Fruit fly (Drosophila melanogaster) whole organism, embryonic: ENCODE data around the gene CG32639.
A peak's percentile ranks its signal among the peaks of the same experiment; 100 is the strongest.

ENCODE experiments used
- Blimp-1 ChIP-seq: fragments of 200-800 bp; sonication (Bioruptor generic); optimal IDR thresholded peaks from 3 replicates; lab custom pipeline; 2018; ENCODE audit warnings: missing biosample characterization, missing genetic modification characterization, mild to moderate bottlenecking, moderate library complexity, missing genetic modification reagents
- CG1024 ChIP-seq: fragments of 200-800 bp; sonication (Bioruptor generic); IDR thresholded peaks from 2 replicates; pipeline ENCODE4 v1.3.6; 2022; ENCODE audit warnings: missing biosample characterization, missing genetic modification characterization
- CG10366 ChIP-seq: fragments of 200-800 bp; sonication (Bioruptor generic); IDR thresholded peaks from 2 replicates; pipeline ENCODE4 v1.3.6; 2022; ENCODE audit warnings: missing biosample characterization, missing genetic modification characterization
- CG10654 ChIP-seq: fragments of 200-800 bp; sonication (Bioruptor generic); optimal IDR thresholded peaks from 2 replicates; lab custom pipeline; 2016; ENCODE audit warnings: missing biosample characterization, missing genetic modification characterization
- CG10959 ChIP-seq: fragments of 200-800 bp; sonication (Bioruptor generic); IDR thresholded peaks from 2 replicates; pipeline ENCODE4 v1.3.6; 2022; ENCODE audit warnings: missing biosample characterization, missing genetic modification characterization
- CG11696 ChIP-seq: fragments of 200-800 bp; sonication (Bioruptor generic); IDR thresholded peaks from 2 replicates; pipeline ENCODE4 v1.3.6; 2022; ENCODE audit warnings: missing biosample characterization, missing genetic modification characterization
- CG12391 ChIP-seq: fragments of 200-800 bp; sonication (Bioruptor generic); optimal IDR thresholded peaks from 3 replicates; lab custom pipeline; 2018; ENCODE audit warnings: missing biosample characterization, mild to moderate bottlenecking, missing genetic modification characterization, moderate library complexity
- CG13424 ChIP-seq: fragments of 200-800 bp; sonication (Bioruptor generic); optimal IDR thresholded peaks from 2 replicates; lab custom pipeline; 2019; ENCODE audit warnings: missing biosample characterization, mild to moderate bottlenecking, missing genetic modification characterization, moderate library complexity
- CG14710 ChIP-seq: fragments of 200-800 bp; sonication (Bioruptor generic); optimal IDR thresholded peaks from 3 replicates; lab custom pipeline; 2019; ENCODE audit warnings: missing biosample characterization, mild to moderate bottlenecking, missing genetic modification characterization, moderate library complexity
- CG17328 ChIP-seq: fragments of 200-800 bp; sonication (Bioruptor generic); IDR thresholded peaks from 2 replicates; pipeline ENCODE4 v1.3.6; 2022; ENCODE audit warnings: missing biosample characterization, missing genetic modification characterization
- CG17359 ChIP-seq: fragments of 200-800 bp; sonication (Bioruptor generic); optimal IDR thresholded peaks from 3 replicates; lab custom pipeline; 2018; ENCODE audit warnings: missing biosample characterization, mild to moderate bottlenecking, missing genetic modification characterization, moderate library complexity
- CG18262 ChIP-seq: fragments of 200-800 bp; optimal IDR thresholded peaks from 3 replicates; lab custom pipeline; 2019; ENCODE audit warnings: missing biosample characterization, mild to moderate bottlenecking, missing genetic modification characterization, moderate library complexity
- CG2712 ChIP-seq: fragments of 200-800 bp; optimal IDR thresholded peaks from 3 replicates; lab custom pipeline; 2019; ENCODE audit warnings: missing biosample characterization, mild to moderate bottlenecking, missing genetic modification characterization, moderate library complexity
- CG30020 ChIP-seq: fragments of 200-800 bp; optimal IDR thresholded peaks from 2 replicates; lab custom pipeline; 2019; ENCODE audit warnings: missing biosample characterization, mild to moderate bottlenecking, missing genetic modification characterization, moderate library complexity
- CG30431 ChIP-seq: fragments of 200-800 bp; sonication (Bioruptor generic); optimal IDR thresholded peaks from 2 replicates; lab custom pipeline; 2017; ENCODE audit warnings: missing biosample characterization, missing genetic modification characterization
- CG7839 ChIP-seq: fragments of 200-800 bp; sonication (Bioruptor generic); optimal IDR thresholded peaks from 3 replicates; lab custom pipeline; 2018; ENCODE audit warnings: missing biosample characterization, mild to moderate bottlenecking, missing genetic modification characterization, moderate library complexity
- CG8388 ChIP-seq: fragments of 200-800 bp; sonication (Bioruptor generic); optimal IDR thresholded peaks from 2 replicates; lab custom pipeline; 2019; ENCODE audit warnings: missing biosample characterization, mild to moderate bottlenecking, missing genetic modification characterization, moderate library complexity
- CG8924 ChIP-seq: fragments of 200-800 bp; optimal IDR thresholded peaks from 3 replicates; lab custom pipeline; 2019; ENCODE audit warnings: missing biosample characterization, mild to moderate bottlenecking, missing genetic modification characterization, moderate library complexity
- CG8944 ChIP-seq: fragments of 200-800 bp; sonication (Bioruptor generic); optimal IDR thresholded peaks from 3 replicates; lab custom pipeline; 2016; ENCODE audit warnings: missing biosample characterization, missing genetic modification characterization
- CG9932 ChIP-seq: fragments of 200-800 bp; sonication (Bioruptor generic); IDR thresholded peaks from 2 replicates; pipeline ENCODE4 v1.3.6; 2022; ENCODE audit warnings: missing biosample characterization, missing genetic modification characterization
- D19A ChIP-seq: fragments of 200-800 bp; optimal IDR thresholded peaks from 3 replicates; lab custom pipeline; 2019; ENCODE audit warnings: missing biosample characterization, mild to moderate bottlenecking, missing genetic modification characterization, moderate library complexity
- Dip2 ChIP-seq: fragments of 200-800 bp; sonication (Bioruptor generic); IDR thresholded peaks from 2 replicates; pipeline ENCODE4 v1.3.6; 2022; ENCODE audit warnings: missing biosample characterization, missing genetic modification characterization
- Elba2 ChIP-seq: fragments of 200-800 bp; sonication (Bioruptor generic); optimal IDR thresholded peaks from 3 replicates; lab custom pipeline; 2016; ENCODE audit warnings: missing biosample characterization, missing genetic modification characterization
- Hey ChIP-seq: fragments of 200-800 bp; sonication (Bioruptor generic); optimal IDR thresholded peaks from 3 replicates; lab custom pipeline; 2018; ENCODE audit warnings: missing biosample characterization, mild to moderate bottlenecking, missing genetic modification characterization
- HmgD ChIP-seq: fragments of 200-800 bp; sonication (Bioruptor generic); optimal IDR thresholded peaks from 3 replicates; lab custom pipeline; 2016; ENCODE audit warnings: missing biosample characterization, missing genetic modification characterization
- Med ChIP-seq: fragments of 200-800 bp; sonication (Bioruptor generic); peaks from one replicate; lab custom pipeline; 2016; ENCODE audit warnings: missing biosample characterization, missing genetic modification characterization, mild to moderate bottlenecking, inconsistent platforms, moderate library complexity
- Xrp1 ChIP-seq: fragments of 200-800 bp; sonication (Bioruptor generic); IDR thresholded peaks from 2 replicates; pipeline ENCODE4 v1.3.6; 2022; ENCODE audit warnings: missing biosample characterization, missing genetic modification characterization
- bsh ChIP-seq, 2 experiments: fragments of 200-800 bp; sonication (Bioruptor generic); optimal IDR thresholded peaks; 2 replicates each; lab custom pipeline; 2017 to 2018; ENCODE audit warnings: mild to moderate bottlenecking in 2 of 2, missing biosample characterization in 2 of 2, missing genetic modification characterization in 2 of 2, moderate library complexity in 1 of 2
- chn ChIP-seq: fragments of 200-800 bp; sonication (Bioruptor generic); optimal IDR thresholded peaks from 2 replicates; lab custom pipeline; 2016; ENCODE audit warnings: missing biosample characterization, missing genetic modification characterization
- ci ChIP-seq: fragments of 200-800 bp; sonication (Bioruptor generic); IDR thresholded peaks from 3 replicates; pipeline ENCODE4 v1.3.6; 2022; ENCODE audit warnings: missing biosample characterization, missing genetic modification characterization
- fru ChIP-seq: fragments of >200 bp; optimal IDR thresholded peaks from 2 replicates; lab custom pipeline; 2017
- grn ChIP-seq: fragments of 200-800 bp; sonication (Bioruptor generic); optimal IDR thresholded peaks from 3 replicates; lab custom pipeline; 2017; ENCODE audit warnings: missing biosample characterization, missing genetic modification characterization
- nerfin-2 ChIP-seq: fragments of 200-800 bp; sonication (Bioruptor generic); IDR thresholded peaks from 2 replicates; pipeline ENCODE4 v1.3.6; 2022; ENCODE audit warnings: missing biosample characterization, missing genetic modification characterization; ENCODE audit not compliant: partially characterized antibody
- nmo ChIP-seq: fragments of 200-800 bp; sonication (Bioruptor generic); optimal IDR thresholded peaks from 2 replicates; lab custom pipeline; 2018; ENCODE audit warnings: missing biosample characterization, mild to moderate bottlenecking, missing genetic modification characterization, moderate library complexity
- peb ChIP-seq: fragments of 200-800 bp; sonication (Bioruptor generic); IDR thresholded peaks from 2 replicates; pipeline ENCODE4 v1.3.6; 2022; ENCODE audit warnings: missing biosample characterization, missing genetic modification characterization
- pfk ChIP-seq: fragments of 200-800 bp; sonication (Bioruptor generic); optimal IDR thresholded peaks from 2 replicates; lab custom pipeline; 2018; ENCODE audit warnings: missing biosample characterization, mild to moderate bottlenecking, missing genetic modification characterization, moderate library complexity
- prd ChIP-seq, 3 experiments: fragments of >200 bp in 2 of 3; fragments of 200-800 bp in 1 of 3; sonication (Bioruptor generic) in 1 of 3; optimal IDR thresholded peaks in 2 of 3; IDR thresholded peaks in 1 of 3; 2 replicates in 2 of 3; 3 replicates in 1 of 3; pipeline versions ENCODE4 v1.3.6 to Lab custom; 2017 to 2022; ENCODE audit warnings: missing biosample characterization in 1 of 3, missing genetic modification characterization in 1 of 3
- psq ChIP-seq: fragments of 200-800 bp; sonication (Bioruptor generic); optimal IDR thresholded peaks from 2 replicates; lab custom pipeline; 2017; ENCODE audit warnings: missing biosample characterization, missing genetic modification characterization
- ro ChIP-seq: fragments of 200-800 bp; sonication (Bioruptor generic); IDR thresholded peaks from 2 replicates; pipeline ENCODE4 v1.3.6; 2022; ENCODE audit warnings: missing biosample characterization, missing genetic modification characterization
- sima ChIP-seq: fragments of 200-800 bp; sonication (Bioruptor generic); optimal IDR thresholded peaks from 2 replicates; lab custom pipeline; 2016; ENCODE audit warnings: missing biosample characterization, missing genetic modification characterization
- stc ChIP-seq: fragments of 200-800 bp; sonication (Bioruptor generic); IDR thresholded peaks from 2 replicates; pipeline ENCODE4 v1.3.6; 2022; ENCODE audit warnings: missing biosample characterization, missing genetic modification characterization
- tll ChIP-seq, 2 experiments: fragments of 200-800 bp in 1 of 2; fragments of >200 bp in 1 of 2; sonication (Bioruptor generic) in 1 of 2; optimal IDR thresholded peaks; 2 replicates each; lab custom pipeline; 2017 to 2019; ENCODE audit warnings: missing biosample characterization in 2 of 2, missing genetic modification characterization in 2 of 2, mild to moderate bottlenecking in 1 of 2, moderate library complexity in 1 of 2
- tna ChIP-seq: fragments of 200-800 bp; sonication (Bioruptor generic); IDR thresholded peaks from 2 replicates; pipeline ENCODE4 v1.3.6; 2022; ENCODE audit warnings: missing biosample characterization, missing genetic modification characterization; ENCODE audit not compliant: partially characterized antibody
- trem ChIP-seq: fragments of 200-800 bp; optimal IDR thresholded peaks from 3 replicates; lab custom pipeline; 2019; ENCODE audit warnings: missing biosample characterization, mild to moderate bottlenecking, missing genetic modification characterization, moderate library complexity
- unc-4 ChIP-seq: fragments of 200-800 bp; sonication (Bioruptor generic); IDR thresholded peaks from 2 replicates; pipeline ENCODE4 v1.3.6; 2022; ENCODE audit warnings: missing biosample characterization, missing genetic modification characterization; ENCODE audit not compliant: partially characterized antibody
- vnd ChIP-seq: fragments of 200-800 bp; sonication (Bioruptor generic); IDR thresholded peaks from 3 replicates; pipeline ENCODE4 v1.3.6; 2022; ENCODE audit warnings: missing biosample characterization, missing genetic modification characterization; ENCODE audit not compliant: partially characterized antibody
- vvl ChIP-seq: fragments of 200-800 bp; sonication (Bioruptor generic); IDR thresholded peaks from 2 replicates; pipeline ENCODE4 v1.3.6; 2022; ENCODE audit warnings: missing biosample characterization, missing genetic modification characterization
- wdn ChIP-seq: fragments of 200-800 bp; sonication (Bioruptor generic); IDR thresholded peaks from 2 replicates; pipeline ENCODE4 v1.3.6; 2022; ENCODE audit warnings: missing biosample characterization, missing genetic modification characterization
- zfh1 ChIP-seq: fragments of 200-800 bp; sonication (Bioruptor generic); IDR thresholded peaks from 3 replicates; pipeline ENCODE4 v1.3.6; 2022; ENCODE audit warnings: missing biosample characterization, missing genetic modification characterization

The CG32639 gene

dm6 chrX:13273417-13273816 lies 37.1 kb upstream of the CG32639 start (continued):
- TF ChIP-seq nerfin-2 (no peak), chn (no peak), psq (no peak), vvl (GFP tag; lab: Robert Waterston, UW) (0 out of 2 replicates have a peak, but pooled peaks have one; percentile 36), fru (lab: Kevin White, UChicago) (no peak), CG10654 (GFP tag; lab: Kevin White, UChicago) (no peak), CG10959 (no peak), prd (optimal IDR thresholded peaks at IDR 0.05; lab: Kevin White, UChicago) (no peak), prd (GFP tag; IDR thresholded peaks at IDR 0.05; lab: Robert Waterston, UW) (0 out of 3 replicates have a peak, but pooled peaks have one; percentile 36), CG9932 (GFP tag; lab: Robert Waterston, UW) (peak; percentile 44), CG10366 (GFP tag; lab: Robert Waterston, UW) (peak; percentile 36), CG1024 (no peak), wdn (GFP tag; lab: Robert Waterston, UW) (0 out of 2 replicates have a peak, but pooled peaks have one; percentile 6), peb (no peak)
- TF ChIP-seq, all 482 proteins: peak for 39

- TF ChIP-seq D19A (tag; lab: Kevin White, UChicago) (peak; percentile 3), CG11696 (GFP tag; lab: Robert Waterston, UW) (no peak), CG17328 (GFP tag; lab: Robert Waterston, UW) (0 out of 2 replicates have a peak, but pooled peaks have one; percentile 24), Med (GFP tag; lab: Kevin White, UChicago) (peak; percentile 59), tna (GFP tag; lab: Robert Waterston, UW) (no peak), CG8924 (peak; percentile 1), ro (no peak), HmgD (GFP tag; lab: Kevin White, UChicago) (no peak), vvl (GFP tag; lab: Robert Waterston, UW) (peak; percentile 17; the same call in 1 of the 2 replicates), Dip2 (no peak), stc (no peak), psq (peak; percentile 34), CG8944 (no peak), CG30020 (tag; lab: Kevin White, UChicago) (no peak), nmo (GFP tag; lab: Kevin White, UChicago) (peak; percentile 32), sima (GFP tag; lab: Kevin White, UChicago) (no peak), CG18262 (tag; lab: Kevin White, UChicago) (peak; percentile 23), CG8388 (no peak), CG17359 (tag; lab: Kevin White, UChicago) (peak; percentile 41), CG30431 (GFP tag; lab: Kevin White, UChicago) (no peak), trem (tag; lab: Kevin White, UChicago) (no peak), grn (GFP tag; lab: Kevin White, UChicago) (no peak), vnd (no peak), CG13424 (tag; lab: Kevin White, UChicago) (peak; percentile 15), unc-4 (GFP tag; lab: Robert Waterston, UW) (no peak), Elba2 (GFP tag; lab: Kevin White, UChicago) (no peak), bsh (GFP tag; optimal IDR thresholded peaks at IDR 0.05; lab: Kevin White, UChicago) (peak in 1 of 2 experiments; percentile 37), CG14710 (no peak), CG7839 (peak; percentile 18), ci (GFP tag; lab: Robert Waterston, UW) (0 out of 3 replicates have a peak, but pooled peaks have one; percentile 34), tll (GFP tag; optimal IDR thresholded peaks at IDR 0.05; lab: Kevin White, UChicago) (no peak), CG12391 (peak; percentile 15), zfh1 (GFP tag; lab: Robert Waterston, UW) (0 out of 3 replicates have a peak, but pooled peaks have one; percentile 10), Hey (tag; lab: Kevin White, UChicago) (no peak), Xrp1 (GFP tag; lab: Robert Waterston, UW) (peak; percentile 17; the same call in 1 of the 2 replicates), Blimp-1 (GFP tag; lab: Kevin White, UChicago) (peak; percentile 4), pfk (GFP tag; lab: Kevin White, UChicago) (no peak), CG2712 (peak; percentile 14)
Measured at dm6 chrX:13272676-13273233, 36.4 kb upstream of the CG32639 start.
